Worm (Caenorhabditis elegans) whole organism, mixed stage, embryonic: Measurements from ENCODE around the gene str-23.

Source experiments
- blmp-1 ChIP-seq: fragments of 150-350 bp; optimal IDR thresholded peaks from 2 replicates; lab custom pipeline; 2014; ENCODE audit warnings: missing biosample characterization, missing genetic modification characterization
- ceh-43 ChIP-seq: fragments of 200-800 bp; sonication (Bioruptor generic); optimal IDR thresholded peaks from 2 replicates; lab custom pipeline; 2018; ENCODE audit warnings: mild to moderate bottlenecking, missing genetic modification characterization, moderate library complexity, missing compliant biosample characterization
- ces-1 ChIP-seq: fragments of 150-350 bp; optimal IDR thresholded peaks from 2 replicates; lab custom pipeline; 2014; ENCODE audit warnings: missing biosample characterization, missing genetic modification reagents, missing genetic modification characterization
- ham-2 ChIP-seq: fragments of 200-800 bp; sonication (Bioruptor generic); optimal IDR thresholded peaks from 2 replicates; lab custom pipeline; 2018; ENCODE audit warnings: mild to moderate bottlenecking, missing genetic modification characterization, missing compliant biosample characterization
- lin-13 ChIP-seq: fragments of 150-350 bp; optimal IDR thresholded peaks from 2 replicates; lab custom pipeline; 2014; ENCODE audit warnings: missing biosample characterization, missing genetic modification characterization
- lsy-2 ChIP-seq: fragments of 150-350 bp; optimal IDR thresholded peaks from 2 replicates; lab custom pipeline; 2014; ENCODE audit warnings: missing biosample characterization, missing genetic modification characterization
- mab-5 ChIP-seq: fragments of 150-350 bp; optimal IDR thresholded peaks from 2 replicates; lab custom pipeline; 2014; ENCODE audit warnings: missing biosample characterization, missing genetic modification characterization
- nhr-12 ChIP-seq: fragments of 150-350 bp; optimal IDR thresholded peaks from 2 replicates; lab custom pipeline; 2014; ENCODE audit warnings: missing biosample characterization, missing genetic modification characterization
- nhr-237 ChIP-seq: fragments of 150-350 bp; optimal IDR thresholded peaks from 2 replicates; lab custom pipeline; 2014; ENCODE audit warnings: missing biosample characterization, missing genetic modification characterization
- nhr-76 ChIP-seq: sonication (generic microtip); optimal IDR thresholded peaks from 2 replicates; lab custom pipeline; 2017; ENCODE audit warnings: missing biosample characterization, missing genetic modification characterization
- snpc-4 ChIP-seq: fragments of 150-350 bp; optimal IDR thresholded peaks from 2 replicates; lab custom pipeline; 2014; ENCODE audit warnings: missing biosample characterization, missing genetic modification characterization
- sptf-1 ChIP-seq: sonication (generic microtip); optimal IDR thresholded peaks from 2 replicates; lab custom pipeline; 2017; ENCODE audit warnings: mild to moderate bottlenecking, missing genetic modification characterization, moderate library complexity, missing compliant biosample characterization
- unc-62 ChIP-seq: fragments of 150-350 bp; optimal IDR thresholded peaks from 2 replicates; lab custom pipeline; 2014; ENCODE audit warnings: missing biosample characterization, missing genetic modification reagents, missing genetic modification characterization
- ztf-11 ChIP-seq: fragments of 150-350 bp; optimal IDR thresholded peaks from 2 replicates; lab custom pipeline; 2014; ENCODE audit warnings: missing biosample characterization, missing genetic modification characterization

DNA sequence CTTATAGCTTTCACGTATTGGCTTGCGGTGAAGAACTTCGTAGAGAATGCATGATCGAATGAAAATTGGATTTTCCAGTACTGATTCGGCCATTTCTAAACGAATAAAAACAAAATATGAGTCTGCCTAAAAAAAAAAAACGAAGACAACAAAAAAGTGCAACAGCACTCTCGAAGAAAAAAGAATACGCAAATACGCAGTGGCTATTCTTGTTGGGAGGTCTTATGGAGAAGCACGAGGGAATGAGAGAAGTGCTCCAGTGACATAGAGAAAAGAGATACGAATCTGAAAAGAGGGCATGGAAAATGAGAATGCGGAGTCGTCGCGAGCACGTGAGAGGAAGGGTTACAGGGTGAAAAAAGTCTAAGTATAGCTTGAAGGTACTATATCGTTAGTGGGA, 42.4 kb upstream of the str-23 start, which contains the start of gene fbxa-152:
- TF ChIP-seq snpc-4 (tag; lab: Kevin White, UChicago) (no peak), mab-5 (tag; lab: Kevin White, UChicago) (no peak), lin-13 (tag; lab: Kevin White, UChicago) (no peak), nhr-12 (tag; lab: Kevin White, UChicago) (no peak), ceh-43 (GFP tag; lab: Kevin White, UChicago) (no peak), lsy-2 (tag; lab: Kevin White, UChicago) (no peak), unc-62 (GFP tag; lab: Kevin White, UChicago) (no peak), ztf-11 (no peak), nhr-237 (tag; lab: Kevin White, UChicago) (no peak), sptf-1 (tag; lab: Kevin White, UChicago) (no peak), ham-2 (GFP tag; lab: Kevin White, UChicago) (no peak), blmp-1 (tag; lab: Kevin White, UChicago) (no peak), nhr-76 (tag; lab: Kevin White, UChicago) (no peak), ces-1 (no peak)
